Fruit fly (Drosophila melanogaster) whole organism, prepupa: ENCODE results near the gene mamo.

Experiments used
- Blimp-1 ChIP-seq: fragments of 200-800 bp; sonication (Bioruptor generic); optimal IDR thresholded peaks from 3 replicates; lab custom pipeline; 2017; ENCODE audit warnings: missing biosample characterization, missing genetic modification characterization, mild to moderate bottlenecking, moderate library complexity, missing genetic modification reagents
- CG10631 ChIP-seq: fragments of 200-800 bp; sonication (Bioruptor generic); optimal IDR thresholded peaks from 2 replicates; lab custom pipeline; 2016; ENCODE audit warnings: missing biosample characterization, missing genetic modification characterization
- CG10669 ChIP-seq: fragments of 200-800 bp; sonication (Bioruptor generic); optimal IDR thresholded peaks from 3 replicates; lab custom pipeline; 2018; ENCODE audit warnings: missing biosample characterization, mild to moderate bottlenecking, missing genetic modification characterization, moderate library complexity
- CG11294 ChIP-seq: fragments of 200-800 bp; sonication (Bioruptor generic); IDR thresholded peaks from 2 replicates; pipeline ENCODE4 v1.3.6; 2022; ENCODE audit warnings: missing biosample characterization, missing genetic modification characterization
- CG11762 ChIP-seq: fragments of 200-800 bp; sonication (Bioruptor generic); optimal IDR thresholded peaks from 3 replicates; lab custom pipeline; 2016; ENCODE audit warnings: missing biosample characterization, missing genetic modification characterization; ENCODE audit not compliant: insufficient read depth
- CG11902 ChIP-seq: fragments of 200-800 bp; sonication (Bioruptor generic); optimal IDR thresholded peaks from 3 replicates; lab custom pipeline; 2016; ENCODE audit warnings: missing biosample characterization, missing genetic modification characterization
- CG15336 ChIP-seq: fragments of 200-800 bp; sonication (Bioruptor generic); IDR thresholded peaks from 2 replicates; pipeline ENCODE4 v1.3.6; 2022; ENCODE audit warnings: missing biosample characterization, missing genetic modification characterization
- CG3032 ChIP-seq: fragments of 200-800 bp; optimal IDR thresholded peaks from 2 replicates; lab custom pipeline; 2019; ENCODE audit warnings: missing biosample characterization, mild to moderate bottlenecking, missing genetic modification characterization, moderate library complexity
- CG31627 ChIP-seq: fragments of 200-800 bp; sonication (Bioruptor generic); optimal IDR thresholded peaks from 3 replicates; lab custom pipeline; 2016; ENCODE audit warnings: missing biosample characterization, missing genetic modification characterization
- CG32006 ChIP-seq: fragments of 200-800 bp; sonication (Bioruptor generic); optimal IDR thresholded peaks from 3 replicates; lab custom pipeline; 2017; ENCODE audit warnings: missing biosample characterization, mild to moderate bottlenecking, missing genetic modification characterization
- CG34406 ChIP-seq: fragments of 200-800 bp; sonication (Bioruptor generic); optimal IDR thresholded peaks from 3 replicates; lab custom pipeline; 2016; ENCODE audit warnings: missing biosample characterization, missing genetic modification characterization
- CG3919 ChIP-seq: fragments of 200-800 bp; sonication (Bioruptor generic); optimal IDR thresholded peaks from 3 replicates; lab custom pipeline; 2016; ENCODE audit warnings: missing biosample characterization, missing genetic modification characterization
- CG4318 ChIP-seq: fragments of 200-800 bp; sonication (Bioruptor generic); optimal IDR thresholded peaks from 3 replicates; lab custom pipeline; 2017; ENCODE audit warnings: missing biosample characterization, mild to moderate bottlenecking, missing genetic modification characterization
- CG6163 ChIP-seq: fragments of 200-800 bp; sonication (Bioruptor generic); IDR thresholded peaks from 3 replicates; pipeline ENCODE4 v1.3.6; 2022; ENCODE audit warnings: missing biosample characterization, missing genetic modification characterization
- CG6276 ChIP-seq: fragments of 200-800 bp; sonication (Bioruptor generic); optimal IDR thresholded peaks from 2 replicates; lab custom pipeline; 2017; ENCODE audit warnings: missing biosample characterization, mild to moderate bottlenecking, missing genetic modification characterization
- CG6792 ChIP-seq: fragments of 200-800 bp; sonication (Bioruptor generic); optimal IDR thresholded peaks from 3 replicates; lab custom pipeline; 2016; ENCODE audit warnings: missing biosample characterization, missing genetic modification characterization
- CG6808 ChIP-seq: fragments of 200-800 bp; sonication (Bioruptor generic); optimal IDR thresholded peaks from 3 replicates; lab custom pipeline; 2017; ENCODE audit warnings: missing biosample characterization, missing genetic modification characterization, mild to moderate bottlenecking, moderate library complexity, missing genetic modification reagents
- CG6854 ChIP-seq: fragments of 200-800 bp; sonication (Bioruptor generic); optimal IDR thresholded peaks from 2 replicates; lab custom pipeline; 2017; ENCODE audit warnings: missing biosample characterization, mild to moderate bottlenecking, missing genetic modification characterization
- CG7368 ChIP-seq: fragments of 200-800 bp; sonication (Bioruptor generic); optimal IDR thresholded peaks from 3 replicates; lab custom pipeline; 2016; ENCODE audit warnings: missing biosample characterization, missing genetic modification characterization
- CG8119 ChIP-seq: fragments of 200-800 bp; sonication (Bioruptor generic); IDR thresholded peaks from 3 replicates; pipeline ENCODE4 v1.3.6; 2022; ENCODE audit warnings: missing biosample characterization, missing genetic modification characterization
- CG8319 ChIP-seq: fragments of 200-800 bp; sonication (Bioruptor generic); optimal IDR thresholded peaks from 3 replicates; lab custom pipeline; 2016; ENCODE audit warnings: missing biosample characterization, missing genetic modification characterization
- CG9139 ChIP-seq: fragments of 200-800 bp; sonication (Bioruptor generic); optimal IDR thresholded peaks from 3 replicates; lab custom pipeline; 2017; ENCODE audit warnings: missing biosample characterization, mild to moderate bottlenecking, missing genetic modification characterization
- Eip75B ChIP-seq: fragments of 200-800 bp; sonication (Bioruptor generic); optimal IDR thresholded peaks from 3 replicates; lab custom pipeline; 2016; ENCODE audit warnings: missing biosample characterization, missing genetic modification characterization
- Eip78C ChIP-seq: fragments of 200-800 bp; sonication (Bioruptor generic); peaks from one replicate; lab custom pipeline; 2016; ENCODE audit warnings: missing biosample characterization, missing genetic modification characterization
- Eip93F ChIP-seq: fragments of 200-800 bp; sonication (Bioruptor generic); optimal IDR thresholded peaks from 2 replicates; lab custom pipeline; 2016; ENCODE audit warnings: missing biosample characterization, mild to moderate bottlenecking, missing genetic modification characterization
- Ets96B ChIP-seq: fragments of 200-800 bp; optimal IDR thresholded peaks from 2 replicates; lab custom pipeline; 2019; ENCODE audit warnings: missing biosample characterization, mild to moderate bottlenecking, missing genetic modification characterization, moderate library complexity
- Gug ChIP-seq: fragments of 200-800 bp; sonication (Bioruptor generic); IDR thresholded peaks from 2 replicates; pipeline ENCODE4 v1.3.6; 2022; ENCODE audit warnings: missing biosample characterization, missing genetic modification characterization
- Hr38 ChIP-seq: sonication (Bioruptor generic); optimal IDR thresholded peaks from 2 replicates; lab custom pipeline; 2016; ENCODE audit warnings: missing biosample characterization, missing genetic modification characterization
- Hr39 ChIP-seq: fragments of 200-800 bp; sonication (Bioruptor generic); optimal IDR thresholded peaks from 2 replicates; lab custom pipeline; 2016; ENCODE audit warnings: missing biosample characterization, missing genetic modification characterization
- Hr4 ChIP-seq: fragments of 200-800 bp; sonication (Bioruptor generic); optimal IDR thresholded peaks from 3 replicates; lab custom pipeline; 2016; ENCODE audit warnings: missing biosample characterization, missing genetic modification characterization
- Lpt ChIP-seq: fragments of 200-800 bp; sonication (Bioruptor generic); optimal IDR thresholded peaks from 3 replicates; lab custom pipeline; 2016; ENCODE audit warnings: missing biosample characterization, missing genetic modification characterization
- Met ChIP-seq: fragments of 200-800 bp; sonication (Bioruptor generic); optimal IDR thresholded peaks from 3 replicates; lab custom pipeline; 2016; ENCODE audit warnings: missing biosample characterization, missing genetic modification characterization
- OdsH ChIP-seq: fragments of 200-800 bp; sonication (Bioruptor generic); optimal IDR thresholded peaks from 3 replicates; lab custom pipeline; 2016; ENCODE audit warnings: missing biosample characterization, missing genetic modification characterization
- Sox102F ChIP-seq: fragments of 200-800 bp; sonication (Bioruptor generic); optimal IDR thresholded peaks from 2 replicates; lab custom pipeline; 2016; ENCODE audit warnings: missing biosample characterization, mild to moderate bottlenecking, missing genetic modification characterization
- Sox14 ChIP-seq: fragments of 200-800 bp; sonication (Bioruptor generic); optimal IDR thresholded peaks from 3 replicates; lab custom pipeline; 2016; ENCODE audit warnings: missing biosample characterization, missing genetic modification characterization
- Sox15 ChIP-seq: fragments of 200-800 bp; sonication (Bioruptor generic); optimal IDR thresholded peaks from 3 replicates; lab custom pipeline; 2016; ENCODE audit warnings: missing biosample characterization, missing genetic modification characterization
- acj6 ChIP-seq: fragments of 200-800 bp; sonication (Bioruptor generic); optimal IDR thresholded peaks from 3 replicates; lab custom pipeline; 2016; ENCODE audit warnings: missing biosample characterization, missing genetic modification characterization
- cyc ChIP-seq: fragments of 200-800 bp; sonication (Bioruptor generic); optimal IDR thresholded peaks from 3 replicates; lab custom pipeline; 2016; ENCODE audit warnings: missing biosample characterization, missing genetic modification characterization
- dac ChIP-seq: fragments of 200-800 bp; sonication (Bioruptor generic); optimal IDR thresholded peaks from 2 replicates; lab custom pipeline; 2017; ENCODE audit warnings: missing biosample characterization, mild to moderate bottlenecking, missing genetic modification characterization
- esn ChIP-seq: fragments of 200-800 bp; sonication (Bioruptor generic); optimal IDR thresholded peaks from 2 replicates; lab custom pipeline; 2016; ENCODE audit warnings: missing biosample characterization, mild to moderate bottlenecking, missing genetic modification characterization, moderate library complexity
- fkh ChIP-seq: fragments of 200-800 bp; sonication (Bioruptor generic); optimal IDR thresholded peaks from 3 replicates; lab custom pipeline; 2017; ENCODE audit warnings: missing biosample characterization, mild to moderate bottlenecking, missing genetic modification characterization, moderate library complexity
- lz ChIP-seq: fragments of 200-800 bp; sonication (Bioruptor generic); optimal IDR thresholded peaks from 3 replicates; lab custom pipeline; 2016; ENCODE audit warnings: missing biosample characterization, missing genetic modification characterization
- net ChIP-seq: fragments of 200-800 bp; sonication (Bioruptor generic); optimal IDR thresholded peaks from 3 replicates; lab custom pipeline; 2016; ENCODE audit warnings: missing biosample characterization, missing genetic modification characterization
- pdm3 ChIP-seq: fragments of 200-800 bp; sonication (Bioruptor generic); optimal IDR thresholded peaks from 3 replicates; lab custom pipeline; 2016; ENCODE audit warnings: missing biosample characterization, missing genetic modification characterization
- salr ChIP-seq, 2 experiments: fragments of 200-800 bp; sonication (Bioruptor generic); optimal IDR thresholded peaks; 3 replicates each; lab custom pipeline; 2016 to 2018; ENCODE audit warnings: missing biosample characterization in 2 of 2, missing genetic modification characterization in 2 of 2, mild to moderate bottlenecking in 1 of 2
- spab ChIP-seq: fragments of 200-800 bp; sonication (Bioruptor generic); optimal IDR thresholded peaks from 2 replicates; lab custom pipeline; 2017; ENCODE audit warnings: missing biosample characterization, mild to moderate bottlenecking, missing genetic modification characterization, missing genetic modification reagents
- svp ChIP-seq: fragments of 200-800 bp; sonication (Bioruptor generic); peaks from one replicate; lab custom pipeline; 2016; ENCODE audit warnings: missing biosample characterization, missing genetic modification characterization
- topi ChIP-seq: fragments of 200-800 bp; sonication (Bioruptor generic); optimal IDR thresholded peaks from 3 replicates; lab custom pipeline; 2016; ENCODE audit warnings: missing biosample characterization, missing genetic modification characterization
- vri ChIP-seq: fragments of 200-800 bp; sonication (Bioruptor generic); optimal IDR thresholded peaks from 3 replicates; lab custom pipeline; 2016; ENCODE audit warnings: missing biosample characterization, mild to moderate bottlenecking, missing genetic modification characterization

The mamo gene

dm6 chrX:13911184-13911583 lies 79.1 kb downstream of the mamo start (continued):
- peak; percentile 44 for TF ChIP-seq svp (GFP tag; lab: Kevin White, UChicago)
- peak; percentile 82 for TF ChIP-seq CG32006
- TF ChIP-seq CG8119 (GFP tag; lab: Robert Waterston, UW): peak; percentile 65; the same call in 2 of the 3 replicates
- TF ChIP-seq pdm3 (GFP tag; lab: Kevin White, UChicago): peak; percentile 14
- TF ChIP-seq CG6276: peak; percentile 25
- no peak for TF ChIP-seq Hr38 (GFP tag; lab: Kevin White, UChicago)
- peak; percentile 41 for TF ChIP-seq CG15336 (GFP tag; lab: Robert Waterston, UW)
- peak; percentile 47 for TF ChIP-seq dac
- TF ChIP-seq CG34406 (GFP tag; lab: Kevin White, UChicago): no peak

DNA sequence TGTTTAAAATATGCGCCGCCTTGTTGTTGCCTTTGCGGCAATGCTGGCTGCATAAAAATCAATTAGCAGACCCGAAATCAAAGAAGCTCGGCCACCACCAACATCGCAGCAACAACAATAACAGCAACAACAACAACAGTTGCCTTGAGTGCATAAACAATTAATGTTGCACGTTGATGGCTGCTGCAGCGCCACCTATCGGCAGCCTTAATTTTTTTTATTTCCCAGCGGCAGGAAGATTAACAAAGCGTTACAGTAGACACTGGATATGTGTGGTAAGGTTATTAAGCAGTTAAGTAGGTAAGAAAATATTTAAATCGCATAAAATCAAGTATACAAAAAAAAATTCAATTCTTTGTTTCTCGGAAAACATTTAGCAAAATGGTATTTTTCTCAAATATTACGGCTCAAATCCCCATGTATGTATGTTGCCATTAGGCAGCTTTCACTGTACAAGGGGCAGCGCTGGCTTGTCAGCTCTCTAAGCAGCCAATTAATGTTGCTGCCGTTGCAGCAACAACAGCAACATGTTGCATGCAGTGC lies 81.3 kb downstream of the mamo start:
- TF ChIP-seq CG32006 (peak; percentile 78), fkh (GFP tag; lab: Kevin White, UChicago) (no peak), CG3919 (peak; percentile 49), spab (GFP tag; lab: Kevin White, UChicago) (no peak), Gug (peak; percentile 51; the same call in 1 of the 2 replicates), Hr4 (GFP tag; lab: Kevin White, UChicago) (peak; percentile 84), Sox15 (no peak), CG7368 (GFP tag; lab: Kevin White, UChicago) (no peak), Sox102F (no peak), CG34406 (GFP tag; lab: Kevin White, UChicago) (no peak), Lpt (GFP tag; lab: Kevin White, UChicago) (peak; percentile 43), OdsH (GFP tag; lab: Kevin White, UChicago) (peak; percentile 62), CG9139 (GFP tag; lab: Kevin White, UChicago) (no peak), CG10631 (GFP tag; lab: Kevin White, UChicago) (peak; percentile 46), CG6792 (GFP tag; lab: Kevin White, UChicago) (peak; percentile 11), CG6163 (GFP tag; lab: Robert Waterston, UW) (peak; percentile 60; the same call in 2 of the 3 replicates), esn (GFP tag; lab: Kevin White, UChicago) (peak; percentile 39), CG11902 (no peak), CG3032 (tag; lab: Kevin White, UChicago) (peak; percentile 29), acj6 (peak; percentile 44), Ets96B (tag; lab: Kevin White, UChicago) (no peak), Eip75B (GFP tag; lab: Kevin White, UChicago) (peak; percentile 29), Blimp-1 (no peak), Eip78C (peak; percentile 86), Eip93F (GFP tag; lab: Kevin White, UChicago) (no peak), lz (GFP tag; lab: Kevin White, UChicago) (peak; percentile 36), CG11762 (GFP tag; lab: Kevin White, UChicago) (peak; percentile 7), Met (GFP tag; lab: Kevin White, UChicago) (peak; percentile 17), cyc (GFP tag; lab: Kevin White, UChicago) (peak; percentile 8), CG6854 (no peak), CG31627 (peak; percentile 18), vri (no peak), CG8319 (GFP tag; lab: Kevin White, UChicago) (no peak), Sox14 (GFP tag; lab: Kevin White, UChicago) (peak; percentile 40), svp (GFP tag; lab: Kevin White, UChicago) (peak; percentile 54), Hr39 (GFP tag; lab: Kevin White, UChicago) (peak; percentile 43), dac (peak; percentile 44), topi (peak; percentile 29), CG11294 (GFP tag; lab: Robert Waterston, UW) (no peak), CG6808 (peak; percentile 11), CG6276 (peak; percentile 67), salr (GFP tag; optimal IDR thresholded peaks at IDR 0.05; lab: Kevin White, UChicago) (no peak), Hr38 (GFP tag; lab: Kevin White, UChicago) (no peak), CG4318 (GFP tag; lab: Kevin White, UChicago) (peak; percentile 56), CG10669 (GFP tag; lab: Kevin White, UChicago) (peak; percentile 31), net (peak; percentile 50)
